Fruit fly (Drosophila melanogaster): Measurements from ENCODE around the gene Mf.

Mf gene

dm6 chr3R:15148562-15148961 is 32.7 kb downstream of the Mf start:
- TF ChIP-seq svp (GFP tag) (no peak), achi (GFP tag; optimal IDR thresholded peaks at IDR 0.05) (no peak), fd85E (GFP tag; optimal IDR thresholded peaks at IDR 0.05) (no peak), CG34406 (GFP tag; optimal IDR thresholded peaks at IDR 0.05) (no peak)

DNA sequence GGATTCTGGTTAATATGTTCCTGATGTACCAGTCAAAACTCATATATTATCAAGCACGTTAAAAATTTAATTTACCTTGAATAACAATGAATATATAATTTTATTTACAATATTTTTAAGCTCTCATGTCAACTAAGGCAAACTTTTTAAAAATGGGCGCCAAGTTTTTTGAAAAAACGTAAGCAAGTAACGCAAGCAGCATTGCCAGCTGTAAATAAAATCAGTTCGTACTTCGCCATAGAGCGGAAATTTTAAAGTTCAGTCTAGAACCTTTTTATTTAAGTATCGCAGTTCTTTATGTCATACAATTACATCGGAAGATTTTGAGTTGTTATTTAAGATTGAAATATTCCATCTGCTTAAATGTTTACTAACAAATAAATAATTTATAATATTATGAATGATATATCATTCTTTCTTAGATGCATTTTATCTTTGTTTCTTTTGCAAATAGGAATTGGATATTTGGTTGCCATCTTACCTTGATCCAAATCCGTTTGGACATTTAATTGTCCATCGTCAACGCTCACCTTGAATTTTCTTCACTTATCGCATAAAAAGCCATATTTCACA is 33.4 kb downstream of the Mf start:
- TF ChIP-seq svp (GFP tag) (no peak), Eip93F (GFP tag; optimal IDR thresholded peaks at IDR 0.05) (no peak), Eip78C (GFP tag) (peak; percentile 37), Sox14 (GFP tag; optimal IDR thresholded peaks at IDR 0.05) (no peak), pdm3 (GFP tag; optimal IDR thresholded peaks at IDR 0.05) (no peak)

DNA sequence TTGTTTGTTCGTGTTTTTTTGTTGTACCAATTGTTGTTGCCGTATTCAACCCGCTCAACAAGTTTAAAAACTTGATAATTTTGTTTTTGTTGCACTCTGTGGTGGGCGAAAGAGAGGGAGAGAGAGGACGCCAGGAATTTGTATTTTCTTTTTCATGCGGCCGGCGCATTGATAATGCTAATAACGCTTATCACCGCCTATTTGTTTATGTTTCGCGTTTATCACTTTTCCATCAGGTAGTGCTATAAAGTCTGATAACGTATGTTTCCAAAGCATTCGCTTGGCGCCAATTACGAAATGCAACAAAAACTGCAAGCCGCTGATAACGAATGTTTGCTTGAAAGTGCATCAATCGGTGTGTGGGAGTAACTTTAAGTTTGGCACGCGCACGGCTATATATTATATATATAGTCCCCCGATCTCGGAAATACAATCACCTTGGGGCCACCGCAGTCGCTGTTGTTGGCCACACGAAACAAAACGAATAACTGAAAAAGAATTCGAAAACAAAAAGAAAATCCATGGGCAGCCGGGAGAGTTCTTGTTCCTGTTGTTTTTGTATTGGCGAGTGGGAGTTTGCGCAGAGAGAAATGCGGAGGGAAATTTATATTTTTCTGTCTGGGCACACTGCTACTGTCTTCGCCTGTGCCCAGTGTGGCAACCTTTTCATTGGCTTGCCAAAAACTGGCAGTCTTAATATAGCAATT is 34.1 kb downstream of the Mf start, which contains the start of gene Glys:
Glys (minus strand) TSS at position 494 of the 707 bp plus-strand sequence.
- peak; percentile 58 for TF ChIP-seq Sox102F (GFP tag; optimal IDR thresholded peaks at IDR 0.05)
- peak; percentile 54 for TF ChIP-seq Eip93F (GFP tag; optimal IDR thresholded peaks at IDR 0.05)
- TF ChIP-seq salr (GFP tag; optimal IDR thresholded peaks at IDR 0.05): peak; percentile 46 to 63
- no peak for TF ChIP-seq fd85E (GFP tag; optimal IDR thresholded peaks at IDR 0.05)
- TF ChIP-seq cyc (GFP tag; optimal IDR thresholded peaks at IDR 0.05): no peak
- TF ChIP-seq Ets21C (GFP tag; optimal IDR thresholded peaks at IDR 0.05): no peak
- TF ChIP-seq eg (GFP tag; IDR thresholded peaks at IDR 0.05): peak; percentile 86
- peak; percentile 54 for TF ChIP-seq CG15336 (GFP tag; IDR thresholded peaks at IDR 0.05)
- peak; percentile 49 for TF ChIP-seq CG3919 (GFP tag; optimal IDR thresholded peaks at IDR 0.05)
- TF ChIP-seq OdsH (GFP tag; optimal IDR thresholded peaks at IDR 0.05): peak; percentile 14
- no peak for TF ChIP-seq Hr39 (GFP tag; optimal IDR thresholded peaks at IDR 0.05)
- peak; percentile 30 for TF ChIP-seq esn (GFP tag; optimal IDR thresholded peaks at IDR 0.05)
- no peak for TF ChIP-seq CG31627 (GFP tag; optimal IDR thresholded peaks at IDR 0.05)
- no peak for TF ChIP-seq fd59A (GFP tag; optimal IDR thresholded peaks at IDR 0.05)
- peak; percentile 75 for TF ChIP-seq net (GFP tag; optimal IDR thresholded peaks at IDR 0.05)
- TF ChIP-seq Eip78C (GFP tag): peak; percentile 55
- peak; percentile 2 for TF ChIP-seq CG6792 (GFP tag; optimal IDR thresholded peaks at IDR 0.05)
- no peak for TF ChIP-seq Smox (GFP tag; optimal IDR thresholded peaks at IDR 0.05)
- peak; percentile 50 for TF ChIP-seq CG8632 (GFP tag; optimal IDR thresholded peaks at IDR 0.05)
- peak; percentile 28 for TF ChIP-seq CG34406 (GFP tag; optimal IDR thresholded peaks at IDR 0.05)
- TF ChIP-seq dac (GFP tag; optimal IDR thresholded peaks at IDR 0.05): peak; percentile 35
- 0 out of 2 replicates have a peak, but pooled peaks have one; percentile 37 for TF ChIP-seq Gug (GFP tag; IDR thresholded peaks at IDR 0.05)
- no peak for TF ChIP-seq Hr38 (GFP tag; optimal IDR thresholded peaks at IDR 0.05)
- TF ChIP-seq Sox15 (GFP tag; optimal IDR thresholded peaks at IDR 0.05): no peak
- peak; percentile 22 for TF ChIP-seq pdm3 (GFP tag; optimal IDR thresholded peaks at IDR 0.05)
- TF ChIP-seq CG6854 (GFP tag; optimal IDR thresholded peaks at IDR 0.05): peak; percentile 62
- TF ChIP-seq svp (GFP tag): peak; percentile 66
- no peak for TF ChIP-seq acj6 (GFP tag; optimal IDR thresholded peaks at IDR 0.05)
- TF ChIP-seq CG7368 (GFP tag; optimal IDR thresholded peaks at IDR 0.05): peak; percentile 24
- TF ChIP-seq CG11294 (GFP tag; IDR thresholded peaks at IDR 0.05): peak; percentile 25; the same call in 1 of the 2 replicates
- peak; percentile 80 for TF ChIP-seq CG6276 (GFP tag; optimal IDR thresholded peaks at IDR 0.05)
- TF ChIP-seq achi (GFP tag; optimal IDR thresholded peaks at IDR 0.05): peak; percentile 22
- TF ChIP-seq lz (GFP tag; optimal IDR thresholded peaks at IDR 0.05): peak; percentile 22
- TF ChIP-seq CG4318 (GFP tag; optimal IDR thresholded peaks at IDR 0.05): no peak
- TF ChIP-seq fkh (GFP tag; optimal IDR thresholded peaks at IDR 0.05): peak; percentile 76
- TF ChIP-seq Eip75B (GFP tag; optimal IDR thresholded peaks at IDR 0.05): peak; percentile 70
- peak; percentile 65 for TF ChIP-seq Ets96B (tag; optimal IDR thresholded peaks at IDR 0.05)
- peak; percentile 76 for TF ChIP-seq CG16779 (tag; optimal IDR thresholded peaks at IDR 0.05)
- no peak for TF ChIP-seq CG11762 (GFP tag; optimal IDR thresholded peaks at IDR 0.05; ENCODE audit: insufficient read depth)
- peak; percentile 56 for TF ChIP-seq dsx (GFP tag; optimal IDR thresholded peaks at IDR 0.05; ENCODE audit: poor library complexity, severe bottlenecking)
- TF ChIP-seq CG8319 (GFP tag; optimal IDR thresholded peaks at IDR 0.05): no peak
- peak; percentile 51 for TF ChIP-seq CG3032 (tag; optimal IDR thresholded peaks at IDR 0.05)
- peak; percentile 8 for TF ChIP-seq Blimp-1 (GFP tag; optimal IDR thresholded peaks at IDR 0.05)
- TF ChIP-seq topi (GFP tag; optimal IDR thresholded peaks at IDR 0.05): peak; percentile 25
